Worm (Caenorhabditis elegans): ENCODE measurements around the gene aaim-1.
A peak's percentile ranks its signal among the peaks of the same experiment; 100 is the strongest.

DNA sequence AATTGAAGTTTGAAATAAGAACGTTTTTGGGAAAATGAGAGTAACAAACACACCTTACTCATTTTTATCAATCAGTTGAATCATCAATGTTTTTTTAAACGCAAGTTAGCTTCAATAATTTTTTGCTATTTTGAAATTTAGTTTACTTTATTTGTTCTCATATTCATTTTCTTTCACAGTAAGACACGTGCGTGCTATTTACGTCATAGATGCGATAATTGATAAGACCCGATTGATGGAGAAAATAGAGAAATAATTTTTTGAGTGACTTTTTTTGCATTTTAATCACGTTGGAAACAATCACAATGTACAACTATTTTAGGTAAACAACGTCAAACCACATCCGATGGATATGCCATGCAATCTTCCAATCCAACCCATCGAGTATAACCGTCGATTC, 42.8 kb downstream of the aaim-1 start:
- TF ChIP-seq ztf-7 (tag; optimal IDR thresholded peaks at IDR 0.05), result no peak
- no peak for TF ChIP-seq snpc-4 (tag; optimal IDR thresholded peaks at IDR 0.05)
- no peak for TF ChIP-seq madf-5 (GFP tag; IDR thresholded peaks at IDR 0.05)
- TF ChIP-seq php-3 (GFP tag; IDR thresholded peaks at IDR 0.05), result 0 out of 2 replicates have a peak, but pooled peaks have one; percentile 21
- TF ChIP-seq ama-1 (optimal IDR thresholded peaks at IDR 0.05), result no peak
- no peak for TF ChIP-seq egl-27 (tag; optimal IDR thresholded peaks at IDR 0.05)
- TF ChIP-seq lsy-2 (tag; optimal IDR thresholded peaks at IDR 0.05), result no peak
- TF ChIP-seq set-16 (GFP tag; IDR thresholded peaks at IDR 0.05), result no peak
- no peak for TF ChIP-seq unc-130 (GFP tag; optimal IDR thresholded peaks at IDR 0.05)
- TF ChIP-seq nhr-237 (tag; optimal IDR thresholded peaks at IDR 0.05), result no peak
- no peak for TF ChIP-seq lin-39 (tag; optimal IDR thresholded peaks at IDR 0.05)

Measured in whole organism, L4 larva.